Comparison of ENCODE assay signal across 5 fruit fly cellular contexts in genomic region chr3R:14419386-14420043, dm6.
A peak's percentile ranks its signal among the peaks of the same experiment; 100 is the strongest.
TF ChIP-seq lines count a peak whose summit lies in the region.

No protein-coding gene starts in this region.

- TF ChIP-seq CTCF in whole organism, embryonic (GFP tag; optimal IDR thresholded peaks at IDR 0.05; lab: Kevin White, UChicago) = no peak

TF ChIP-seq in whole organism, adult, 20 proteins besides CTCF, POLR2A, EP300 and RAD21:
- no peak for TF ChIP-seq ovo (GFP tag; optimal IDR thresholded peaks at IDR 0.05; lab: Kevin White, UChicago)
- TF ChIP-seq toe (GFP tag; optimal IDR thresholded peaks at IDR 0.05; lab: Kevin White, UChicago) = no peak
- TF ChIP-seq pad (GFP tag; optimal IDR thresholded peaks at IDR 0.05; lab: Kevin White, UChicago) = no peak
- no peak for TF ChIP-seq CG7045 (GFP tag; optimal IDR thresholded peaks at IDR 0.05; lab: Kevin White, UChicago)
- peak; percentile 81 for TF ChIP-seq tj (GFP tag; optimal IDR thresholded peaks at IDR 0.05; lab: Kevin White, UChicago)
- no peak for TF ChIP-seq bab1 (GFP tag; optimal IDR thresholded peaks at IDR 0.05; lab: Kevin White, UChicago)
- no peak for TF ChIP-seq CG12768 (GFP tag; optimal IDR thresholded peaks at IDR 0.05; lab: Kevin White, UChicago)

TF ChIP-seq in whole organism, embryonic, 481 proteins besides CTCF, POLR2A, EP300 and RAD21:
- peak; percentile 5 for TF ChIP-seq Blimp-1 (GFP tag; optimal IDR thresholded peaks at IDR 0.05; lab: Kevin White, UChicago)
- TF ChIP-seq unc-4 (GFP tag; IDR thresholded peaks at IDR 0.05; lab: Robert Waterston, UW; ENCODE audit: partially characterized antibody) = no peak

TF ChIP-seq in whole organism, prepupa, 60 proteins besides CTCF, POLR2A, EP300 and RAD21 (continues in another document):
- TF ChIP-seq esn (GFP tag; optimal IDR thresholded peaks at IDR 0.05; lab: Kevin White, UChicago) = peak; percentile 55
- TF ChIP-seq lz (GFP tag; optimal IDR thresholded peaks at IDR 0.05; lab: Kevin White, UChicago) = peak; percentile 25
- no peak for TF ChIP-seq CG10669 (GFP tag; optimal IDR thresholded peaks at IDR 0.05; lab: Kevin White, UChicago)
- TF ChIP-seq CG32006 (GFP tag; optimal IDR thresholded peaks at IDR 0.05; lab: Kevin White, UChicago) = no peak
- TF ChIP-seq CG11294 (GFP tag; IDR thresholded peaks at IDR 0.05; lab: Robert Waterston, UW) = no peak
- peak; percentile 12 for TF ChIP-seq achi (GFP tag; optimal IDR thresholded peaks at IDR 0.05; lab: Kevin White, UChicago)
- no peak for TF ChIP-seq dac (GFP tag; optimal IDR thresholded peaks at IDR 0.05; lab: Kevin White, UChicago)
- no peak for TF ChIP-seq CG4318 (GFP tag; optimal IDR thresholded peaks at IDR 0.05; lab: Kevin White, UChicago)
- TF ChIP-seq net (GFP tag; optimal IDR thresholded peaks at IDR 0.05; lab: Kevin White, UChicago) = no peak
- peak; percentile 1 for TF ChIP-seq vri (GFP tag; optimal IDR thresholded peaks at IDR 0.05; lab: Kevin White, UChicago)
- TF ChIP-seq dsx (GFP tag; optimal IDR thresholded peaks at IDR 0.05; lab: Kevin White, UChicago; ENCODE audit: poor library complexity, severe bottlenecking) = no peak
- no peak for TF ChIP-seq CG6854 (GFP tag; optimal IDR thresholded peaks at IDR 0.05; lab: Kevin White, UChicago)
- TF ChIP-seq CG16779 (tag; optimal IDR thresholded peaks at IDR 0.05; lab: Kevin White, UChicago) = no peak
- TF ChIP-seq Lpt (GFP tag; optimal IDR thresholded peaks at IDR 0.05; lab: Kevin White, UChicago) = no peak
- TF ChIP-seq CG8632 (GFP tag; optimal IDR thresholded peaks at IDR 0.05; lab: Kevin White, UChicago) = peak; percentile 8
- no peak for TF ChIP-seq Hr4 (GFP tag; optimal IDR thresholded peaks at IDR 0.05; lab: Kevin White, UChicago)
- peak; percentile 27 for TF ChIP-seq CG34406 (GFP tag; optimal IDR thresholded peaks at IDR 0.05; lab: Kevin White, UChicago)
- TF ChIP-seq CG11762 (GFP tag; optimal IDR thresholded peaks at IDR 0.05; lab: Kevin White, UChicago; ENCODE audit: insufficient read depth) = no peak
- TF ChIP-seq eg (GFP tag; IDR thresholded peaks at IDR 0.05; lab: Robert Waterston, UW) = no peak
- TF ChIP-seq Hr39 (GFP tag; optimal IDR thresholded peaks at IDR 0.05; lab: Kevin White, UChicago) = peak; percentile 31
- peak; percentile 24 for TF ChIP-seq svp (GFP tag; lab: Kevin White, UChicago)
- TF ChIP-seq CG6808 (GFP tag; optimal IDR thresholded peaks at IDR 0.05; lab: Kevin White, UChicago) = no peak
- TF ChIP-seq salr (GFP tag; optimal IDR thresholded peaks at IDR 0.05; lab: Kevin White, UChicago) = no peak
- TF ChIP-seq Gug (GFP tag; IDR thresholded peaks at IDR 0.05; lab: Robert Waterston, UW) = no peak
- peak; percentile 42 for TF ChIP-seq topi (GFP tag; optimal IDR thresholded peaks at IDR 0.05; lab: Kevin White, UChicago)
- no peak for TF ChIP-seq CG9139 (GFP tag; optimal IDR thresholded peaks at IDR 0.05; lab: Kevin White, UChicago)
- no peak for TF ChIP-seq Eip93F (GFP tag; optimal IDR thresholded peaks at IDR 0.05; lab: Kevin White, UChicago)
- TF ChIP-seq CG10631 (GFP tag; optimal IDR thresholded peaks at IDR 0.05; lab: Kevin White, UChicago) = no peak
- TF ChIP-seq Eip78C (GFP tag; lab: Kevin White, UChicago) = peak; percentile 87

TF ChIP-seq in whole organism, pupa, 21 proteins besides CTCF, POLR2A, EP300 and RAD21:
- TF ChIP-seq Ets98B (GFP tag; IDR thresholded peaks at IDR 0.05; lab: Robert Waterston, UW) = no peak
- peak; percentile 7 for TF ChIP-seq Pif1B (GFP tag; optimal IDR thresholded peaks at IDR 0.05; lab: Kevin White, UChicago)

TF ChIP-seq in whole organism, wandering third instar larva, 38 proteins besides CTCF, POLR2A, EP300 and RAD21:
- peak; percentile 5 for TF ChIP-seq HLH106 (tag; optimal IDR thresholded peaks at IDR 0.05; lab: Kevin White, UChicago)
- peak; percentile 12 for TF ChIP-seq Hnf4 (GFP tag; optimal IDR thresholded peaks at IDR 0.05; lab: Kevin White, UChicago)
- peak; percentile 24 for TF ChIP-seq br (GFP tag; optimal IDR thresholded peaks at IDR 0.05; lab: Kevin White, UChicago)
- peak; percentile 48 for TF ChIP-seq rgr (GFP tag; optimal IDR thresholded peaks at IDR 0.05; lab: Kevin White, UChicago)
- TF ChIP-seq h (GFP tag; optimal IDR thresholded peaks at IDR 0.05; lab: Kevin White, UChicago) = peak; percentile 30
- TF ChIP-seq fru (GFP tag; optimal IDR thresholded peaks at IDR 0.05; lab: Kevin White, UChicago) = peak; percentile 17
- TF ChIP-seq CG32264 (GFP tag; optimal IDR thresholded peaks at IDR 0.05; lab: Kevin White, UChicago) = no peak
- TF ChIP-seq ey (GFP tag; optimal IDR thresholded peaks at IDR 0.05; lab: Kevin White, UChicago) = peak; percentile 15
- no peak for TF ChIP-seq dl (GFP tag; optimal IDR thresholded peaks at IDR 0.05; lab: Kevin White, UChicago; ENCODE audit: insufficient read depth in 1 of 2, partially characterized antibody in 2 of 2)
